Worm (Caenorhabditis elegans): ENCODE results near the gene fbxl-4.

DNA sequence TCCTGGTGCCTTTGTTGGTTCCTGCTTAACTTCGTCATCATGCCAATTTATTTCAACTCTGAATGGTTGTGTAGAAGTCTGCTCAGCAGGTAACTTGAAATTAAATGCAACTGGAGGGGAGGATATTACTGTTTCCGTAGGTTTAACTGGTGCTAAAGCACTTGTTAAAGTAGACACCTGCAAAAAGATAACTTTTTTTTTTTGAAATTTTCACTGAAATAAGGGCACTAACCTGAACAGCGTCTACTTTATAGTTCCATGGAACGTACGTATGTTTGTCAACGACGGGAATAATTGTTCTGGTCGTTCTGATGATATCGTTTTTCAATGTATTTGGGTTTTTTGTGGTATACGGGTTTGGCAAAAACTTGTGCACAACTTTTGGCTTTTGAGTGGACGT, 28.1 kb upstream of the fbxl-4 start:
- TF ChIP-seq atf-7 (tag; optimal IDR thresholded peaks at IDR 0.05) (no peak), mel-28 (tag; optimal IDR thresholded peaks at IDR 0.05; ENCODE audit: borderline replicate concordance) (no peak)

Data from whole organism, young adult.